Worm (Caenorhabditis elegans): ENCODE measurements around the gene nhr-71.

nhr-71 gene

DNA sequence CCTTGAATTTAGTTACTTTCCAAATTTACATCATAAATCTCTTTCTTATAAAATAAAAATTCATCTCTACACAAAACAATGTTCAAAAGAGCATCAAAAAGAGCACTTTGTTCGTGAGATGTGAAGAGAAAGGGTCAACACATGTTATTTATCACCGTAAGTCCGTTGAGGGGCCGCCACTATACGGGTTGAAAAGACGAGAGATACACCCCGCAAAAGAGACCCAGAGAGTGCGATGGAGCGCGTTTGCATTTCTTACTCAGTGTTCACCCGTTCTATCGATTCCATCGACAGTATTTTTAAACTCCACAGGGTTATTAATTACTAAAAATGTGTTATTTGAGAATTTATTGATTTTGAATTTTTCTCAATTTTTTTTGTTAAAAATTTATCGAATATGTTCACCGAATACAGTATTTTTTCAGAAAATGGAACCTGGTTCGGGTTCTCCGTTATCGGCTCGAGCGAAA lies 20.2 kb upstream of the nhr-71 start, which contains the start of gene pix-1 (continued):
- TF ChIP-seq daf-12 (tag; optimal IDR thresholded peaks at IDR 0.05): no peak
- no peak for TF ChIP-seq tra-1 (GFP tag; IDR thresholded peaks at IDR 0.05)
- no peak for TF ChIP-seq pqm-1 (tag; optimal IDR thresholded peaks at IDR 0.05)
- TF ChIP-seq pha-4 (GFP tag; IDR thresholded peaks at IDR 0.05): no peak
- peak; percentile 40 for TF ChIP-seq pha-4 (tag; optimal IDR thresholded peaks at IDR 0.05)
- TF ChIP-seq set-16 (GFP tag; IDR thresholded peaks at IDR 0.05): no peak
- no peak for TF ChIP-seq ZK546.5 (tag; optimal IDR thresholded peaks at IDR 0.05)
- TF ChIP-seq lin-29 (GFP tag; IDR thresholded peaks at IDR 0.05): no peak
- TF ChIP-seq hmg-1.1 (GFP tag; IDR thresholded peaks at IDR 0.05): peak; percentile 57; the same call in 1 of the 2 replicates
- peak; percentile 68 for TF ChIP-seq dve-1 (tag; optimal IDR thresholded peaks at IDR 0.05; ENCODE audit: insufficient read depth)
- no peak for TF ChIP-seq arid-1 (GFP tag; conservative IDR thresholded peaks at IDR 0.05)
- no peak for TF ChIP-seq nhr-42 (GFP tag; IDR thresholded peaks at IDR 0.05)
- TF ChIP-seq Y48G9A.11 (GFP tag; IDR thresholded peaks at IDR 0.05): no peak
- TF ChIP-seq lir-3 (tag; optimal IDR thresholded peaks at IDR 0.05): no peak
- TF ChIP-seq dmd-6 (GFP tag; IDR thresholded peaks at IDR 0.05): peak; percentile 25; the same call in 1 of the 2 replicates
- no peak for TF ChIP-seq hif-1 (tag; optimal IDR thresholded peaks at IDR 0.05)
- TF ChIP-seq lsy-2 (tag; optimal IDR thresholded peaks at IDR 0.05): no peak
- TF ChIP-seq lin-13 (GFP tag; optimal IDR thresholded peaks at IDR 0.05): peak; percentile 3
- TF ChIP-seq ztf-11 (tag; optimal IDR thresholded peaks at IDR 0.05): no peak
- TF ChIP-seq mdl-1 (tag; optimal IDR thresholded peaks at IDR 0.05): no peak
- TF ChIP-seq zip-11 (GFP tag; IDR thresholded peaks at IDR 0.05): no peak
- TF ChIP-seq mdt-29 (GFP tag; IDR thresholded peaks at IDR 0.05): no peak
- no peak for TF ChIP-seq lin-1 (GFP tag; IDR thresholded peaks at IDR 0.05)
- TF ChIP-seq T26A8.4 (GFP tag; IDR thresholded peaks at IDR 0.05): no peak
- peak; percentile 31 for TF ChIP-seq dpl-1 (GFP tag; optimal IDR thresholded peaks at IDR 0.05)
- no peak for TF ChIP-seq madf-9 (GFP tag; conservative IDR thresholded peaks at IDR 0.05)
- TF ChIP-seq attf-4 (tag; optimal IDR thresholded peaks at IDR 0.05): no peak
- no peak for TF ChIP-seq daf-8 (GFP tag; IDR thresholded peaks at IDR 0.05)
- TF ChIP-seq nhr-10 (tag; optimal IDR thresholded peaks at IDR 0.05): no peak
- TF ChIP-seq lin-38 (GFP tag; IDR thresholded peaks at IDR 0.05): peak; percentile 96

DNA sequence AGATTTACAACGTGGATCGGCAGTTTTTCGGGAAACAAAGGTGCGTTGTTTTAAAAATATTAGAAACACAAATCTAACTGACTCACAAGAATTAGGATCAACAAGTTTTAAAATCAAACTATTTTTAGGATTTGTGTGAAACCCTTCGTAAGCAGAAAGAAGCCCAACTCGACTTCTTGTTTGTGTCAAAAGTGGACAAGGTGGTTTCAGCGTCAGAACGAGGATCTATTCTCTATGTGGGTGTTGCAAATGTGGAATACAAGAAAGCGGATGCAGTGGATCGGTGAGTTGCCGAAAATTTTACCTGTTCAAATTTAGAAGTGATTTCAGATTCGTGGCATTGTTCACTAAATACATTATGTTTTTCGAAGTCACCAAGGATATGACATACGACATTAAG lies 18.1 kb upstream of the nhr-71 start:
- TF ChIP-seq aha-1 (tag) (peak; percentile 90), ceh-62 (tag; optimal IDR thresholded peaks at IDR 0.05) (no peak)

DNA sequence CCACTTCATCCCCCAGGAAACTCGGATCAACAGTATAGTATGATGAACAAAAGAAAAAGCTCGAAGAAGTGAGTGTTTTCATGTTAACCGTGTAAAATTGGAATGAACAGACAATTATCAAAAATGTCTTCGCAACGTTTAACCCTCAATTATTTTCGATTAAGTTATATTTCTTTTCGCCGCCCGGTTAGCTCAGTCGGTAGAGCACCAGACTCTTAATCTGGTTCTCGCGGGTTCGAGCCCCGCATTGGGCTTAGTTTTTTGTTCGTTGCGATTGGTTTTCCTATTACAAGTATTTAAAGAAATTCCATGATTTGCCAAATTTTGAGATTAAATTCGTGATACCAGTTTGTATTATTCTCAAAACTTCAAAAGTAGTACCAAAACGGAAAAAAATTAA lies 17.4 kb upstream of the nhr-71 start:
- TF ChIP-seq mxl-2 (GFP tag; conservative IDR thresholded peaks at IDR 0.05) (no peak), F44E2.7 (GFP tag; IDR thresholded peaks at IDR 0.05) (peak; percentile 57; the same call in 1 of the 2 replicates), arid-1 (GFP tag; conservative IDR thresholded peaks at IDR 0.05) (peak; percentile 67), lin-38 (GFP tag; IDR thresholded peaks at IDR 0.05) (peak; percentile 50), tra-1 (GFP tag; IDR thresholded peaks at IDR 0.05) (peak; percentile 17; the same call in 1 of the 2 replicates), dmd-9 (GFP tag; IDR thresholded peaks at IDR 0.05) (0 out of 2 replicates have a peak, but pooled peaks have one; percentile 5), dve-1 (tag; optimal IDR thresholded peaks at IDR 0.05; ENCODE audit: insufficient read depth) (no peak), zfp-3 (GFP tag; conservative IDR thresholded peaks at IDR 0.05) (no peak), spr-3 (GFP tag; optimal IDR thresholded peaks at IDR 0.05) (no peak), Y105C5A.15 (GFP tag; IDR thresholded peaks at IDR 0.05) (0 out of 2 replicates have a peak, but pooled peaks have one; percentile 24), hmg-1.1 (GFP tag; IDR thresholded peaks at IDR 0.05) (no peak), D1046.2 (GFP tag; IDR thresholded peaks at IDR 0.05) (peak; percentile 15; the same call in 1 of the 2 replicates), ztf-7 (tag; optimal IDR thresholded peaks at IDR 0.05) (no peak), dmd-8 (GFP tag; IDR thresholded peaks at IDR 0.05) (peak; percentile 67; the same call in 1 of the 2 replicates), snpc-1.2 (GFP tag; IDR thresholded peaks at IDR 0.05) (peak; percentile 73), daf-16 (GFP tag; optimal IDR thresholded peaks at IDR 0.05) (no peak), daf-16 (tag; optimal IDR thresholded peaks at IDR 0.05) (peak; percentile 33), ceh-44 (GFP tag; IDR thresholded peaks at IDR 0.05) (0 out of 2 replicates have a peak, but pooled peaks have one; percentile 20), saeg-2 (GFP tag; IDR thresholded peaks at IDR 0.05) (no peak), nhr-48 (tag; optimal IDR thresholded peaks at IDR 0.05) (no peak), spr-1 (tag; optimal IDR thresholded peaks at IDR 0.05) (no peak), lin-1 (GFP tag; IDR thresholded peaks at IDR 0.05) (peak; percentile 42; the same call in 1 of the 2 replicates), vab-7 (GFP tag; IDR thresholded peaks at IDR 0.05) (peak; percentile 72)

All from whole organism, L4 larva.